Worm (Caenorhabditis elegans): ENCODE measurements around the gene C08B6.10.

The C08B6.10 gene

DNA sequence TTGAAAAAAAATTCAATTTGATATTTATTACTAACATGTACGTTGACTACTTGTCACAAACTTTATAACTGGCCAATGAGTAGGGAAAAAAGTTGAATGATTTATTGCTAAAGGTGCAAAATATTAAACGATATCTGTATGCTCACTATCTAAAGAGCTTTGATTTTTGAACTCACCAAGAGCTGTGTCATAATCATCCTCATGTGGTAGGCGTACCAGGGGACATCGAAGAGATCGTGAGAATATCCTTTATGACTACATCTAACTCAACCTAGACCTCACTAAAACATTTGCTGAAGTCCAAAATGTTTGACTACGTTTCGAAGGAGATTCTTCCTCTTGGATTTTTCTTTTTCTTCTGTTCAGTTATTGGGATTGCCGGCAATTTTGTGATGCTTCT lies 27.0 kb downstream of the C08B6.10 start, which contains the start of gene srsx-28:
Gene srsx-28, plus strand, starts transcription at position 301 of the 400 bp plus-strand sequence.
- no peak for TF ChIP-seq ceh-83 (GFP tag; optimal IDR thresholded peaks at IDR 0.05)
- no peak for TF ChIP-seq flh-1 (GFP tag; optimal IDR thresholded peaks at IDR 0.05)
- TF ChIP-seq ces-1 (GFP tag; optimal IDR thresholded peaks at IDR 0.05): no peak
- no peak for TF ChIP-seq cnd-1 (tag; optimal IDR thresholded peaks at IDR 0.05)
- TF ChIP-seq pha-4 (tag; optimal IDR thresholded peaks at IDR 0.05): no peak
- TF ChIP-seq zip-8 (tag; optimal IDR thresholded peaks at IDR 0.05): no peak
- no peak for TF ChIP-seq bed-3 (GFP tag; optimal IDR thresholded peaks at IDR 0.05)
- TF ChIP-seq ham-2 (GFP tag; optimal IDR thresholded peaks at IDR 0.05): no peak
- no peak for TF ChIP-seq elt-3 (tag; optimal IDR thresholded peaks at IDR 0.05)
- TF ChIP-seq mls-2 (tag; optimal IDR thresholded peaks at IDR 0.05): no peak
- no peak for TF ChIP-seq nhr-237 (tag; optimal IDR thresholded peaks at IDR 0.05)
- no peak for TF ChIP-seq nhr-12 (tag; optimal IDR thresholded peaks at IDR 0.05)
- no peak for TF ChIP-seq sem-2 (GFP tag; optimal IDR thresholded peaks at IDR 0.05)
- TF ChIP-seq nhr-76 (tag; optimal IDR thresholded peaks at IDR 0.05): no peak
- no peak for TF ChIP-seq mab-5 (tag; optimal IDR thresholded peaks at IDR 0.05)
- TF ChIP-seq elt-1 (tag; optimal IDR thresholded peaks at IDR 0.05; ENCODE audit: borderline replicate concordance, insufficient read depth): no peak
- no peak for TF ChIP-seq unc-39 (tag; optimal IDR thresholded peaks at IDR 0.05)
- no peak for TF ChIP-seq nhr-28 (tag; optimal IDR thresholded peaks at IDR 0.05)

DNA sequence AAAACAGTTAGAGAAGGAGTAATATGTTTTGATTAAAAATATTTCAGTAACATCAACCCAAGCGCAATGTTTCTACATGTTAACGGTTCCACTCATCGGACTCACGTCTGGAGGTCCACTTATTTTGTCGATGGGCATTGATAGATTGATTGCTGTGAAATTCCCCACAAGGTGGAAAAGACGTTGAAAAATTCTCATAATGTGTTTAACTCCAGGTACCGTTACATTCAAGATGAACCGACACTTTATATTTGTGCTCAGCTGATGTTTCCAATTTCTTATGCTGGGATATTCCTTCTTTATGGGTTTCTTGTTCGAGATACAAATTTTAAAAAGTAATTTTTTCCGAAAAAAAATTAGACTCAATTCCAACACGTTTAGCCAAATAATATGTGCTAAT lies 27.8 kb downstream of the C08B6.10 start:
- TF ChIP-seq mab-5 (tag; optimal IDR thresholded peaks at IDR 0.05): no peak
- TF ChIP-seq blmp-1 (tag; optimal IDR thresholded peaks at IDR 0.05): no peak
- no peak for TF ChIP-seq ceh-43 (GFP tag; optimal IDR thresholded peaks at IDR 0.05)
- TF ChIP-seq mep-1 (tag; optimal IDR thresholded peaks at IDR 0.05): no peak
- no peak for TF ChIP-seq nhr-12 (tag; optimal IDR thresholded peaks at IDR 0.05)
- no peak for TF ChIP-seq sem-2 (GFP tag; optimal IDR thresholded peaks at IDR 0.05)
- no peak for TF ChIP-seq ceh-83 (GFP tag; optimal IDR thresholded peaks at IDR 0.05)
- no peak for TF ChIP-seq ztf-11 (tag; optimal IDR thresholded peaks at IDR 0.05)
- TF ChIP-seq lin-32 (GFP tag; optimal IDR thresholded peaks at IDR 0.05): no peak
- TF ChIP-seq nhr-2 (tag; optimal IDR thresholded peaks at IDR 0.05): no peak
- TF ChIP-seq hlh-1 (tag; optimal IDR thresholded peaks at IDR 0.05): no peak
- no peak for TF ChIP-seq unc-120 (tag; optimal IDR thresholded peaks at IDR 0.05; ENCODE audit: poor library complexity, severe bottlenecking)
- TF ChIP-seq nhr-28 (tag; optimal IDR thresholded peaks at IDR 0.05): no peak
- no peak for TF ChIP-seq flh-1 (GFP tag; optimal IDR thresholded peaks at IDR 0.05)
- TF ChIP-seq zip-8 (tag; optimal IDR thresholded peaks at IDR 0.05): no peak
- TF ChIP-seq ham-2 (GFP tag; optimal IDR thresholded peaks at IDR 0.05): no peak
- TF ChIP-seq nhr-76 (tag; optimal IDR thresholded peaks at IDR 0.05): no peak
- no peak for TF ChIP-seq drap-1 (GFP tag; optimal IDR thresholded peaks at IDR 0.05)
- no peak for TF ChIP-seq lin-13 (tag; optimal IDR thresholded peaks at IDR 0.05)

DNA sequence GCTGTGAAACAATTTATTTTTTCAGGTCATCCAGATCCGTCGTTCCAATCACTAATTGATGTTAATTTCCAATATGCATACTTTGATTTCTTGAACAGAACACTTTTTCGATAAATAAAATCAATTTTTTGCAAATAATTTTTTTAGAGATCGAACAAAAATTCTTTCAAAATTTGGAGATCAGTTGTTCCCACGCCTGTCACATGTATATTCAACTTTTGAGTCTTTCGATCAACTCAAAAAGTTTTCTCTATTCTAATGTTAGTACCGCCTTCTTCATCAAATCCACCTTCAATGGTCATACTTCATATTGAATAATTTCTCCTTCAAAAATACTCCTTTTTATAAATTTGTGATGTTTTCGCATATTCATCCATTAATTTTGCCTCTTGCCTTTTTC lies 29.4 kb downstream of the C08B6.10 start, which contains the start of gene srsx-29:
Gene srsx-29, plus strand, starts transcription at position 301 of the 400 bp plus-strand sequence.
- TF ChIP-seq nhr-237 (tag; optimal IDR thresholded peaks at IDR 0.05): no peak
- no peak for TF ChIP-seq lsy-2 (tag; optimal IDR thresholded peaks at IDR 0.05)
- no peak for TF ChIP-seq nhr-12 (tag; optimal IDR thresholded peaks at IDR 0.05)
- TF ChIP-seq zip-8 (tag; optimal IDR thresholded peaks at IDR 0.05): no peak
- TF ChIP-seq tbx-8 (GFP tag; optimal IDR thresholded peaks at IDR 0.05): no peak
- no peak for TF ChIP-seq elt-3 (tag; optimal IDR thresholded peaks at IDR 0.05)
- no peak for TF ChIP-seq unc-120 (tag; optimal IDR thresholded peaks at IDR 0.05; ENCODE audit: poor library complexity, severe bottlenecking)
- no peak for TF ChIP-seq elt-1 (tag; optimal IDR thresholded peaks at IDR 0.05; ENCODE audit: borderline replicate concordance, insufficient read depth)

DNA sequence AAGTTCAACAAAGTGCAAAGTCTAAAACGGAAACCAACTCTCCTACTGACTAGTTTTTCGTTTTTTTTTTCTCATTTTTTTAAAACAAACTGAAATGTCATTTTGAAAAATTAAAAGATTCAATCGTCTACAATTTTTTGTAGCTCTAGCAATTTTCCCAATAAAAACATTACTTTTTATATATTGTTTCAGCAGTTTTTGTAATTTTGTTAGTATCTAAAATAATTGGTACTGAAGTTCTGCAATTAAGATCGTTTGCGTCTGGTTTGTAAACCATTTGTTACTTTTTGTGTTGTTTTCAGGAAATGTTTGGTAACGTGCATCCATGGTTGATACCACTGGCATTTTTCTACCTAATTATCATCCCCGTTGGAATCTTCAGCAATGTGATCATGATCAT lies 33.2 kb downstream of the C08B6.10 start, which contains the start of gene srsx-30:
Gene srsx-30, plus strand, starts transcription at position 301 of the 400 bp plus-strand sequence.
- no peak for TF ChIP-seq ceh-39 (tag; optimal IDR thresholded peaks at IDR 0.05)
- TF ChIP-seq pha-4 (tag; optimal IDR thresholded peaks at IDR 0.05): no peak
- TF ChIP-seq ham-2 (GFP tag; optimal IDR thresholded peaks at IDR 0.05): no peak
- TF ChIP-seq sem-2 (GFP tag; optimal IDR thresholded peaks at IDR 0.05): no peak

DNA sequence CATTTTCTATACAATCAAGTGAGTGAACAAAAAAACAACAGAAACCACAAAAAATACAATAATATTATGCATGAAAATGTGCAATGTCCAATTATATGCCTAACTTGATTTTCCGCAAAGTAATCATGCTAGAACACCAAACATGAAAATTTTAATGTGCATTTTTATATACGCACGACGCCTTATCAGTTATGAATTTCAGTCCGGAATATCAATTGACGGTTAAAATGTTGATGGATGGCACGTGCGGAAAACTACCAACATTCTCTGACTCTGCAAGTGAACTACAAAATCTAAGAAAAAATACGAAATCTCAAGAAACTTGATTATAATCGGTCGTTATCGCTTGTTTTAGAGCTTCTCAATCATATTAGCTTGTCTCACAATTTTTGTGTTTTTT lies 34.7 kb downstream of the C08B6.10 start:
- TF ChIP-seq nhr-76 (tag; optimal IDR thresholded peaks at IDR 0.05): no peak
- TF ChIP-seq blmp-1 (tag; optimal IDR thresholded peaks at IDR 0.05): no peak
- no peak for TF ChIP-seq elt-1 (tag; optimal IDR thresholded peaks at IDR 0.05; ENCODE audit: borderline replicate concordance, insufficient read depth)
- TF ChIP-seq pha-4 (tag; optimal IDR thresholded peaks at IDR 0.05): no peak
- TF ChIP-seq snpc-4 (tag; optimal IDR thresholded peaks at IDR 0.05): no peak
- no peak for TF ChIP-seq mab-5 (tag; optimal IDR thresholded peaks at IDR 0.05)
- TF ChIP-seq unc-62 (GFP tag; optimal IDR thresholded peaks at IDR 0.05): no peak
- no peak for TF ChIP-seq sem-2 (GFP tag; optimal IDR thresholded peaks at IDR 0.05)
- no peak for TF ChIP-seq ceh-43 (GFP tag; optimal IDR thresholded peaks at IDR 0.05)
- TF ChIP-seq ces-1 (GFP tag; optimal IDR thresholded peaks at IDR 0.05): no peak
- no peak for TF ChIP-seq flh-1 (GFP tag; optimal IDR thresholded peaks at IDR 0.05)
- TF ChIP-seq drap-1 (GFP tag; optimal IDR thresholded peaks at IDR 0.05): no peak
- TF ChIP-seq ztf-11 (tag; optimal IDR thresholded peaks at IDR 0.05): no peak
- TF ChIP-seq lin-32 (GFP tag; optimal IDR thresholded peaks at IDR 0.05): no peak
- TF ChIP-seq bed-3 (GFP tag; optimal IDR thresholded peaks at IDR 0.05): no peak
- no peak for TF ChIP-seq unc-39 (tag; optimal IDR thresholded peaks at IDR 0.05)
- no peak for TF ChIP-seq tbx-8 (GFP tag; optimal IDR thresholded peaks at IDR 0.05)
